Worm (Caenorhabditis elegans) whole organism, mixed stage, embryonic: Measurements from ENCODE around the gene C37C3.17.
A peak's percentile ranks its signal among the peaks of the same experiment; 100 is the strongest.

Source experiments
- blmp-1 ChIP-seq: fragments of 150-350 bp; optimal IDR thresholded peaks from 2 replicates; lab custom pipeline; 2014; ENCODE audit warnings: missing biosample characterization, missing genetic modification characterization
- ces-1 ChIP-seq: fragments of 150-350 bp; optimal IDR thresholded peaks from 2 replicates; lab custom pipeline; 2014; ENCODE audit warnings: missing biosample characterization, missing genetic modification reagents, missing genetic modification characterization
- elt-1 ChIP-seq: sonication (generic microtip); optimal IDR thresholded peaks from 2 replicates; lab custom pipeline; 2017; ENCODE audit warnings: missing genetic modification characterization, mild to moderate bottlenecking, missing compliant biosample characterization, antibody characterized with exemption, moderate library complexity, borderline replicate concordance; ENCODE audit not compliant: insufficient read depth
- elt-3 ChIP-seq: fragments of 150-350 bp; optimal IDR thresholded peaks from 2 replicates; lab custom pipeline; 2014; ENCODE audit warnings: missing biosample characterization, missing genetic modification characterization
- lsy-2 ChIP-seq: fragments of 150-350 bp; optimal IDR thresholded peaks from 2 replicates; lab custom pipeline; 2014; ENCODE audit warnings: missing biosample characterization, missing genetic modification characterization
- mep-1 ChIP-seq: fragments of 150-350 bp; optimal IDR thresholded peaks from 2 replicates; lab custom pipeline; 2017; ENCODE audit warnings: missing biosample characterization, missing genetic modification reagents, missing genetic modification characterization, inconsistent platforms
- nhr-28 ChIP-seq: fragments of 150-350 bp; optimal IDR thresholded peaks from 2 replicates; lab custom pipeline; 2014; ENCODE audit warnings: missing biosample characterization, missing genetic modification characterization
- pha-4 ChIP-seq: fragments of 150-350 bp; optimal IDR thresholded peaks from 2 replicates; lab custom pipeline; 2018; ENCODE audit warnings: missing biosample characterization, missing genetic modification reagents, missing genetic modification characterization
- snpc-4 ChIP-seq: fragments of 150-350 bp; optimal IDR thresholded peaks from 2 replicates; lab custom pipeline; 2014; ENCODE audit warnings: missing biosample characterization, missing genetic modification characterization
- sptf-1 ChIP-seq: sonication (generic microtip); optimal IDR thresholded peaks from 2 replicates; lab custom pipeline; 2017; ENCODE audit warnings: mild to moderate bottlenecking, missing genetic modification characterization, moderate library complexity, missing compliant biosample characterization
- unc-39 ChIP-seq: fragments of 150-350 bp; optimal IDR thresholded peaks from 2 replicates; lab custom pipeline; 2014; ENCODE audit warnings: missing biosample characterization, missing genetic modification characterization
- unc-62 ChIP-seq: fragments of 150-350 bp; optimal IDR thresholded peaks from 2 replicates; lab custom pipeline; 2014; ENCODE audit warnings: missing biosample characterization, missing genetic modification reagents, missing genetic modification characterization
- ztf-11 ChIP-seq: fragments of 150-350 bp; optimal IDR thresholded peaks from 2 replicates; lab custom pipeline; 2014; ENCODE audit warnings: missing biosample characterization, missing genetic modification characterization

- no peak for TF ChIP-seq blmp-1 (tag; lab: Kevin White, UChicago)
- TF ChIP-seq elt-1: no peak
- no peak for TF ChIP-seq elt-3 (tag; lab: Kevin White, UChicago)
- TF ChIP-seq lsy-2 (tag; lab: Kevin White, UChicago): no peak
- no peak for TF ChIP-seq sptf-1 (tag; lab: Kevin White, UChicago)
- no peak for TF ChIP-seq ztf-11
- TF ChIP-seq nhr-28 (tag; lab: Kevin White, UChicago): no peak
- no peak for TF ChIP-seq pha-4
- TF ChIP-seq ces-1 (GFP tag; lab: Kevin White, UChicago): peak; percentile 86
- no peak for TF ChIP-seq unc-62 (GFP tag; lab: Kevin White, UChicago)
- no peak for TF ChIP-seq mep-1
- no peak for TF ChIP-seq snpc-4 (tag; lab: Kevin White, UChicago)
- no peak for TF ChIP-seq unc-39 (tag; lab: Kevin White, UChicago)
Measured at ce11 chrV:7872945-7873344, 11.3 kb upstream of the C37C3.17 start.
